Fruit fly (Drosophila melanogaster) whole organism, embryonic: ENCODE data around the gene CG17778.

Source experiments
- CG10565 ChIP-seq: fragments of 200-800 bp; sonication (Bioruptor generic); optimal IDR thresholded peaks from 3 replicates; lab custom pipeline; 2016; ENCODE audit warnings: missing biosample characterization, mild to moderate bottlenecking, missing genetic modification characterization
- CG10959 ChIP-seq: fragments of 200-800 bp; sonication (Bioruptor generic); IDR thresholded peaks from 2 replicates; pipeline ENCODE4 v1.3.6; 2022; ENCODE audit warnings: missing biosample characterization, missing genetic modification characterization
- CG1233 ChIP-seq: fragments of 200-800 bp; sonication (Bioruptor generic); optimal IDR thresholded peaks from 4 replicates; lab custom pipeline; 2018; ENCODE audit warnings: missing biosample characterization, mild to moderate bottlenecking, missing genetic modification characterization
- CG15011 ChIP-seq: fragments of 200-800 bp; sonication (Bioruptor generic); optimal IDR thresholded peaks from 3 replicates; lab custom pipeline; 2018; ENCODE audit warnings: missing biosample characterization, mild to moderate bottlenecking, missing genetic modification characterization
- CG1603 ChIP-seq: fragments of 200-800 bp; sonication (Bioruptor generic); optimal IDR thresholded peaks from 2 replicates; lab custom pipeline; 2019; ENCODE audit warnings: missing biosample characterization, mild to moderate bottlenecking, missing genetic modification characterization, moderate library complexity
- CG16779 ChIP-seq: fragments of 200-800 bp; sonication (Bioruptor generic); IDR thresholded peaks from 2 replicates; pipeline ENCODE4 v1.3.6; 2022; ENCODE audit warnings: missing biosample characterization, missing genetic modification characterization
- CG16813 ChIP-seq: fragments of 200-800 bp; sonication (Bioruptor generic); IDR thresholded peaks from 3 replicates; pipeline ENCODE4 v1.3.6; 2022; ENCODE audit warnings: missing biosample characterization, missing genetic modification characterization; ENCODE audit not compliant: partially characterized antibody
- CG16863 ChIP-seq: fragments of 200-800 bp; sonication (Bioruptor generic); optimal IDR thresholded peaks from 3 replicates; lab custom pipeline; 2016; ENCODE audit warnings: missing biosample characterization, missing genetic modification characterization
- CG17361 ChIP-seq: fragments of 200-800 bp; sonication (Bioruptor generic); IDR thresholded peaks from 3 replicates; pipeline ENCODE4 v1.3.6; 2022; ENCODE audit warnings: missing biosample characterization, missing genetic modification characterization
- CG17612 ChIP-seq: fragments of 200-800 bp; sonication (Bioruptor generic); IDR thresholded peaks from 2 replicates; pipeline ENCODE4 v1.3.6; 2022; ENCODE audit warnings: missing biosample characterization, missing genetic modification characterization
- CG1792 ChIP-seq: fragments of 200-800 bp; sonication (Bioruptor generic); optimal IDR thresholded peaks from 2 replicates; lab custom pipeline; 2016; ENCODE audit warnings: missing biosample characterization, missing genetic modification characterization
- CG18262 ChIP-seq: fragments of 200-800 bp; optimal IDR thresholded peaks from 3 replicates; lab custom pipeline; 2019; ENCODE audit warnings: missing biosample characterization, mild to moderate bottlenecking, missing genetic modification characterization, moderate library complexity
- CG18599 ChIP-seq: fragments of 200-800 bp; sonication (Bioruptor generic); optimal IDR thresholded peaks from 3 replicates; lab custom pipeline; 2017; ENCODE audit warnings: missing biosample characterization, missing genetic modification characterization, mild to moderate bottlenecking, moderate library complexity, missing genetic modification reagents
- CG30431 ChIP-seq: fragments of 200-800 bp; sonication (Bioruptor generic); optimal IDR thresholded peaks from 2 replicates; lab custom pipeline; 2017; ENCODE audit warnings: missing biosample characterization, missing genetic modification characterization
- CG31365 ChIP-seq: fragments of 200-800 bp; sonication (Bioruptor generic); optimal IDR thresholded peaks from 2 replicates; lab custom pipeline; 2018; ENCODE audit warnings: missing biosample characterization, mild to moderate bottlenecking, missing genetic modification characterization
- CG33213 ChIP-seq: fragments of 200-800 bp; sonication (Bioruptor generic); optimal IDR thresholded peaks from 3 replicates; lab custom pipeline; 2016; ENCODE audit warnings: missing biosample characterization, missing genetic modification characterization
- CG3407 ChIP-seq: fragments of 200-800 bp; sonication (Bioruptor generic); optimal IDR thresholded peaks from 2 replicates; lab custom pipeline; 2018; ENCODE audit warnings: missing biosample characterization, mild to moderate bottlenecking, missing genetic modification characterization
- CG3726 ChIP-seq: fragments of 200-800 bp; sonication (Bioruptor generic); IDR thresholded peaks from 3 replicates; pipeline ENCODE4, ENCODE4 v1.3.6; 2022; ENCODE audit warnings: missing biosample characterization, missing genetic modification characterization
- CG3847 ChIP-seq: fragments of 200-800 bp; sonication (Bioruptor generic); IDR thresholded peaks from 2 replicates; pipeline ENCODE4 v1.3.6; 2022; ENCODE audit warnings: missing biosample characterization, missing genetic modification characterization
- CG4360 ChIP-seq: fragments of 200-800 bp; sonication (Bioruptor generic); IDR thresholded peaks from 2 replicates; pipeline ENCODE4 v1.3.6; 2022; ENCODE audit warnings: missing biosample characterization, missing genetic modification characterization
- CG5180 ChIP-seq: fragments of 200-800 bp; sonication (Bioruptor generic); optimal IDR thresholded peaks from 3 replicates; lab custom pipeline; 2017; ENCODE audit warnings: missing biosample characterization, missing genetic modification characterization, mild to moderate bottlenecking, moderate library complexity, missing genetic modification reagents
- CG6175 ChIP-seq: fragments of 200-800 bp; sonication (Bioruptor generic); IDR thresholded peaks from 3 replicates; pipeline ENCODE4 v1.3.6; 2022; ENCODE audit warnings: missing biosample characterization, missing genetic modification characterization
- CG6689 ChIP-seq: fragments of 200-800 bp; sonication (Bioruptor generic); IDR thresholded peaks from 2 replicates; pipeline ENCODE4 v1.3.6; 2022; ENCODE audit warnings: missing biosample characterization, missing genetic modification characterization
- CG6765 ChIP-seq: fragments of 200-800 bp; sonication (Bioruptor generic); optimal IDR thresholded peaks from 3 replicates; lab custom pipeline; 2017; ENCODE audit warnings: missing biosample characterization, mild to moderate bottlenecking, missing genetic modification characterization
- CG7745 ChIP-seq: fragments of 200-800 bp; sonication (Bioruptor generic); optimal IDR thresholded peaks from 2 replicates; lab custom pipeline; 2018; ENCODE audit warnings: missing biosample characterization, mild to moderate bottlenecking, missing genetic modification characterization, moderate library complexity
- CG9215 ChIP-seq: fragments of 200-800 bp; sonication (Bioruptor generic); IDR thresholded peaks from 2 replicates; pipeline ENCODE4 v1.3.6; 2022; ENCODE audit warnings: missing biosample characterization, missing genetic modification characterization
- CG9437 ChIP-seq: fragments of 200-800 bp; sonication (Bioruptor generic); optimal IDR thresholded peaks from 2 replicates; lab custom pipeline; 2018; ENCODE audit warnings: missing biosample characterization, mild to moderate bottlenecking, missing genetic modification characterization
- CG9609 ChIP-seq: fragments of 200-800 bp; sonication (Bioruptor generic); optimal IDR thresholded peaks from 3 replicates; lab custom pipeline; 2016; ENCODE audit warnings: missing biosample characterization, missing genetic modification characterization
- D19B ChIP-seq: fragments of 200-800 bp; sonication (Bioruptor generic); optimal IDR thresholded peaks from 2 replicates; lab custom pipeline; 2017; ENCODE audit warnings: missing biosample characterization, mild to moderate bottlenecking, missing genetic modification characterization
- Elba2 ChIP-seq: fragments of 200-800 bp; sonication (Bioruptor generic); optimal IDR thresholded peaks from 3 replicates; lab custom pipeline; 2016; ENCODE audit warnings: missing biosample characterization, missing genetic modification characterization
- Ets65A ChIP-seq: fragments of 200-800 bp; sonication (Bioruptor generic); peaks from one replicate; lab custom pipeline; 2016; ENCODE audit warnings: missing biosample characterization, missing genetic modification characterization
- HLH3B ChIP-seq: fragments of 200-800 bp; sonication (Bioruptor generic); IDR thresholded peaks from 2 replicates; pipeline ENCODE4 v1.3.6; 2022; ENCODE audit warnings: missing biosample characterization, missing genetic modification characterization
- Jarid2 ChIP-seq: fragments of 200-800 bp; sonication (Bioruptor generic); optimal IDR thresholded peaks from 3 replicates; lab custom pipeline; 2017; ENCODE audit warnings: mild to moderate bottlenecking, missing biosample characterization, missing genetic modification reagents, missing genetic modification characterization
- Neu2 ChIP-seq: fragments of 200-800 bp; sonication (Bioruptor generic); optimal IDR thresholded peaks from 3 replicates; lab custom pipeline; 2016; ENCODE audit warnings: missing biosample characterization, missing genetic modification characterization, borderline replicate concordance
- Oli ChIP-seq: fragments of 200-800 bp; sonication (Bioruptor generic); optimal IDR thresholded peaks from 2 replicates; lab custom pipeline; 2018; ENCODE audit warnings: missing biosample characterization, mild to moderate bottlenecking, missing genetic modification characterization, moderate library complexity
- PHDP ChIP-seq: fragments of 200-800 bp; sonication (Bioruptor generic); optimal IDR thresholded peaks from 3 replicates; lab custom pipeline; 2018; ENCODE audit warnings: missing biosample characterization, mild to moderate bottlenecking, missing genetic modification characterization, moderate library complexity
- Ravus ChIP-seq: fragments of 200-800 bp; sonication (Bioruptor generic); IDR thresholded peaks from 2 replicates; pipeline ENCODE4 v1.3.6; 2022; ENCODE audit warnings: missing biosample characterization, missing genetic modification characterization
- Rfx ChIP-seq: fragments of 200-800 bp; sonication (Bioruptor generic); IDR thresholded peaks from 2 replicates; pipeline ENCODE4 v1.3.6; 2022; ENCODE audit warnings: missing biosample characterization, missing genetic modification characterization
- Scr ChIP-seq: fragments of 200-800 bp; sonication (Bioruptor generic); IDR thresholded peaks from 2 replicates; pipeline ENCODE4 v1.3.6; 2022; ENCODE audit warnings: missing biosample characterization, missing genetic modification characterization; ENCODE audit not compliant: partially characterized antibody
- bowl ChIP-seq: fragments of 200-800 bp; sonication (Bioruptor generic); IDR thresholded peaks from 2 replicates; pipeline ENCODE4 v1.3.6; 2022; ENCODE audit warnings: missing biosample characterization, missing genetic modification characterization
- chm ChIP-seq: fragments of 200-800 bp; sonication (Bioruptor generic); IDR thresholded peaks from 2 replicates; pipeline ENCODE4 v1.3.6; 2022; ENCODE audit warnings: missing biosample characterization, missing genetic modification characterization
- corto ChIP-seq: fragments of 200-800 bp; sonication (Bioruptor generic); optimal IDR thresholded peaks from 2 replicates; lab custom pipeline; 2016; ENCODE audit warnings: missing biosample characterization, mild to moderate bottlenecking, missing genetic modification characterization, moderate library complexity
- en ChIP-seq: fragments of 200-800 bp; sonication (Bioruptor generic); optimal IDR thresholded peaks from 2 replicates; lab custom pipeline; 2016; ENCODE audit warnings: missing biosample characterization, missing genetic modification characterization
- exex ChIP-seq: fragments of 200-800 bp; sonication (Bioruptor generic); optimal IDR thresholded peaks from 4 replicates; lab custom pipeline; 2018; ENCODE audit warnings: missing biosample characterization, mild to moderate bottlenecking, missing genetic modification characterization, moderate library complexity
- kah ChIP-seq: fragments of 200-800 bp; sonication (Bioruptor generic); optimal IDR thresholded peaks from 2 replicates; lab custom pipeline; 2018; ENCODE audit warnings: missing biosample characterization, mild to moderate bottlenecking, missing genetic modification characterization
- kay ChIP-seq: fragments of 200-800 bp; sonication (Bioruptor generic); optimal IDR thresholded peaks from 2 replicates; lab custom pipeline; 2016; ENCODE audit warnings: missing biosample characterization, missing genetic modification characterization
- onecut ChIP-seq: fragments of 200-800 bp; sonication (Bioruptor generic); IDR thresholded peaks from 2 replicates; pipeline ENCODE4 v1.3.6; 2022; ENCODE audit warnings: missing biosample characterization, missing genetic modification characterization
- pb ChIP-seq: fragments of 200-800 bp; sonication (Bioruptor generic); optimal IDR thresholded peaks from 3 replicates; lab custom pipeline; 2016; ENCODE audit warnings: missing biosample characterization, missing genetic modification characterization
- pita ChIP-seq: fragments of 200-800 bp; sonication (Bioruptor generic); optimal IDR thresholded peaks from 2 replicates; lab custom pipeline; 2017; ENCODE audit warnings: missing biosample characterization, mild to moderate bottlenecking, missing genetic modification characterization
- pzg ChIP-seq: fragments of 200-800 bp; sonication (Bioruptor generic); optimal IDR thresholded peaks from 3 replicates; lab custom pipeline; 2018; ENCODE audit warnings: missing biosample characterization, mild to moderate bottlenecking, missing genetic modification characterization, moderate library complexity
- tx ChIP-seq: fragments of 200-800 bp; sonication (Bioruptor generic); optimal IDR thresholded peaks from 2 replicates; lab custom pipeline; 2016; ENCODE audit warnings: missing biosample characterization, missing genetic modification characterization

CG17778 gene

DNA sequence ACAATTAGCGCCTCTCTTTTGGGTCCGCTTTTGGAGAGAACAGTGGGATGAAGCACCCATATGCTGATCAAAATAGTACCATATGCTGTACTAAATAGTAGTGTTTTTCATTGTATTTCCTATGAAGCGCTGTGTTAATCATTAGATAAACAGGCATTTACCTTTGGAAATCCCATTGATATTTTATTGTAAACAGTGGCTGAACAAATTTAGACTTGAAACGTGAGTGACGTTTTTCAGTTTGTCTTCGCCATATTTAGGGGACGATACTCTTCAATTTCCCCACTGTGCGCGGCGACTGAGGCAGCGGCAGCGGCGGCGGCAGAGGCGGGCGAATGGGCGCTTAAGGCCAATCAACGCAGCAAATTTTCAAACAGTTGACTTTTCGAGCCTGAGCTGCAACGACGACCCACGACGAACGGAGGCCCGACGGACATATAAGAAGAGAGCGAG is 5.2 kb downstream of the CG17778 start (continued):
- TF ChIP-seq D19B (GFP tag; lab: Kevin White, UChicago) (peak; percentile 77), PHDP (tag; lab: Kevin White, UChicago) (peak; percentile 87), onecut (GFP tag; lab: Robert Waterston, UW) (no peak; the same call in 1 of the 2 replicates), CG3726 (GFP tag; lab: Robert Waterston, UW) (no peak), kah (GFP tag; lab: Kevin White, UChicago) (peak; percentile 62), CG3407 (GFP tag; lab: Kevin White, UChicago) (peak; percentile 71), en (GFP tag; lab: Kevin White, UChicago) (peak; percentile 62), Jarid2 (GFP tag; lab: Kevin White, UChicago) (peak; percentile 59), CG4360 (0 out of 2 replicates have a peak, but pooled peaks have one; percentile 17), CG16779 (no peak), CG1792 (GFP tag; lab: Kevin White, UChicago) (peak; percentile 76), CG17612 (GFP tag; lab: Robert Waterston, UW) (0 out of 2 replicates have a peak, but pooled peaks have one; percentile 45), pita (GFP tag; lab: Kevin White, UChicago) (no peak), Ets65A (GFP tag; lab: Kevin White, UChicago) (peak; percentile 92), tx (GFP tag; lab: Kevin White, UChicago) (peak; percentile 82), CG6765 (GFP tag; lab: Kevin White, UChicago) (peak; percentile 87), CG6689 (GFP tag; lab: Robert Waterston, UW) (peak; percentile 62), CG1233 (GFP tag; lab: Kevin White, UChicago) (peak; percentile 84), CG17361 (peak; percentile 75), Scr (GFP tag; lab: Robert Waterston, UW) (no peak), CG18262 (peak; percentile 75), CG3847 (GFP tag; lab: Robert Waterston, UW) (peak; percentile 74), bowl (GFP tag; lab: Robert Waterston, UW) (peak; percentile 35; the same call in 1 of the 2 replicates), Rfx (GFP tag; lab: Robert Waterston, UW) (peak; percentile 85), CG16813 (no peak), CG33213 (GFP tag; lab: Kevin White, UChicago) (peak; percentile 64), kay (GFP tag; lab: Kevin White, UChicago) (peak; percentile 57), CG5180 (peak; percentile 35), CG9609 (peak; percentile 74), corto (no peak), exex (tag; lab: Kevin White, UChicago) (peak; percentile 69), CG18599 (peak; percentile 95), CG9437 (GFP tag; lab: Kevin White, UChicago) (peak; percentile 65), CG1603 (peak; percentile 71), HLH3B (GFP tag; lab: Robert Waterston, UW) (peak; percentile 68), CG30431 (peak; percentile 29), CG31365 (tag; lab: Kevin White, UChicago) (peak; percentile 65), pb (GFP tag; lab: Kevin White, UChicago) (peak; percentile 78), CG6175 (GFP tag; lab: Robert Waterston, UW) (peak; percentile 54; the same call in 1 of the 3 replicates), Ravus (peak; percentile 33; the same call in 1 of the 2 replicates), CG16863 (GFP tag; lab: Kevin White, UChicago) (peak; percentile 70), chm (GFP tag; lab: Robert Waterston, UW) (no peak; the same call in 1 of the 2 replicates), CG7745 (tag; lab: Kevin White, UChicago) (no peak), Neu2 (GFP tag; lab: Kevin White, UChicago) (no peak), Oli (tag; lab: Kevin White, UChicago) (peak; percentile 85), CG15011 (GFP tag; lab: Kevin White, UChicago) (peak; percentile 82), CG9215 (peak; percentile 74), CG10565 (GFP tag; lab: Kevin White, UChicago) (no peak), CG10959 (GFP tag; lab: Robert Waterston, UW) (0 out of 2 replicates have a peak, but pooled peaks have one; percentile 9), Elba2 (GFP tag; lab: Kevin White, UChicago) (no peak), pzg (GFP tag; lab: Kevin White, UChicago) (peak; percentile 2)
